Fruit fly (Drosophila melanogaster) whole organism, embryonic: ENCODE results near the gene CG12321.

ENCODE experiments used
- Adf1 ChIP-seq: fragments of 200-800 bp; sonication (Bioruptor generic); IDR thresholded peaks from 2 replicates; pipeline ENCODE4 v1.3.6; 2022; ENCODE audit warnings: missing biosample characterization, missing genetic modification characterization
- CG10654 ChIP-seq: fragments of 200-800 bp; sonication (Bioruptor generic); optimal IDR thresholded peaks from 2 replicates; lab custom pipeline; 2016; ENCODE audit warnings: missing biosample characterization, missing genetic modification characterization
- CG11093 ChIP-seq: fragments of 200-800 bp; sonication (Bioruptor generic); IDR thresholded peaks from 3 replicates; pipeline ENCODE4 v1.3.6; 2022; ENCODE audit warnings: missing biosample characterization, missing genetic modification characterization
- CG11696 ChIP-seq: fragments of 200-800 bp; sonication (Bioruptor generic); IDR thresholded peaks from 2 replicates; pipeline ENCODE4 v1.3.6; 2022; ENCODE audit warnings: missing biosample characterization, missing genetic modification characterization
- CG11723 ChIP-seq: fragments of 200-800 bp; sonication (Bioruptor generic); optimal IDR thresholded peaks from 2 replicates; lab custom pipeline; 2017; ENCODE audit warnings: missing biosample characterization, mild to moderate bottlenecking, missing genetic modification characterization
- CG12236 ChIP-seq: fragments of 200-800 bp; sonication (Bioruptor generic); optimal IDR thresholded peaks from 2 replicates; lab custom pipeline; 2016; ENCODE audit warnings: missing biosample characterization, missing genetic modification characterization
- CG12391 ChIP-seq: fragments of 200-800 bp; sonication (Bioruptor generic); optimal IDR thresholded peaks from 3 replicates; lab custom pipeline; 2018; ENCODE audit warnings: missing biosample characterization, mild to moderate bottlenecking, missing genetic modification characterization, moderate library complexity
- CG14667 ChIP-seq: fragments of 200-800 bp; sonication (Bioruptor generic); IDR thresholded peaks from 2 replicates; pipeline ENCODE4 v1.3.6; 2022; ENCODE audit warnings: missing biosample characterization, missing genetic modification characterization
- CG1603 ChIP-seq: fragments of 200-800 bp; sonication (Bioruptor generic); optimal IDR thresholded peaks from 2 replicates; lab custom pipeline; 2019; ENCODE audit warnings: missing biosample characterization, mild to moderate bottlenecking, missing genetic modification characterization, moderate library complexity
- CG16813 ChIP-seq: fragments of 200-800 bp; sonication (Bioruptor generic); IDR thresholded peaks from 3 replicates; pipeline ENCODE4 v1.3.6; 2022; ENCODE audit warnings: missing biosample characterization, missing genetic modification characterization; ENCODE audit not compliant: partially characterized antibody
- CG17802 ChIP-seq: fragments of 200-800 bp; sonication (Bioruptor generic); optimal IDR thresholded peaks from 2 replicates; lab custom pipeline; 2018; ENCODE audit warnings: missing biosample characterization, mild to moderate bottlenecking, missing genetic modification characterization, moderate library complexity
- CG17829 ChIP-seq: fragments of 200-800 bp; optimal IDR thresholded peaks from 2 replicates; lab custom pipeline; 2019; ENCODE audit warnings: missing biosample characterization, mild to moderate bottlenecking, missing genetic modification characterization, moderate library complexity
- CG2678 ChIP-seq: fragments of 200-800 bp; sonication (Bioruptor generic); optimal IDR thresholded peaks from 3 replicates; lab custom pipeline; 2019; ENCODE audit warnings: missing biosample characterization, mild to moderate bottlenecking, missing genetic modification characterization, moderate library complexity
- CG30431 ChIP-seq: fragments of 200-800 bp; sonication (Bioruptor generic); optimal IDR thresholded peaks from 2 replicates; lab custom pipeline; 2017; ENCODE audit warnings: missing biosample characterization, missing genetic modification characterization
- CG34422 ChIP-seq: fragments of 200-800 bp; sonication (Bioruptor generic); IDR thresholded peaks from 3 replicates; pipeline ENCODE4 v1.3.6; 2022; ENCODE audit warnings: missing biosample characterization, missing genetic modification characterization
- CG4328 ChIP-seq: fragments of 200-800 bp; sonication (Bioruptor generic); optimal IDR thresholded peaks from 3 replicates; lab custom pipeline; 2017; ENCODE audit warnings: missing biosample characterization, missing genetic modification reagents, missing genetic modification characterization
- CG5953 ChIP-seq: fragments of 200-800 bp; sonication (Bioruptor generic); IDR thresholded peaks from 2 replicates; pipeline ENCODE4 v1.3.6; 2022; ENCODE audit warnings: missing biosample characterization, missing genetic modification characterization
- CG7556 ChIP-seq: fragments of 200-800 bp; sonication (Bioruptor generic); optimal IDR thresholded peaks from 2 replicates; lab custom pipeline; 2017; ENCODE audit warnings: missing biosample characterization, mild to moderate bottlenecking, missing genetic modification characterization
- CoRest ChIP-seq: fragments of 200-800 bp; sonication (Bioruptor generic); optimal IDR thresholded peaks from 3 replicates; lab custom pipeline; 2018; ENCODE audit warnings: missing biosample characterization, mild to moderate bottlenecking, missing genetic modification characterization, moderate library complexity
- D19A ChIP-seq: fragments of 200-800 bp; optimal IDR thresholded peaks from 3 replicates; lab custom pipeline; 2019; ENCODE audit warnings: missing biosample characterization, mild to moderate bottlenecking, missing genetic modification characterization, moderate library complexity
- Dek ChIP-seq: fragments of 200-800 bp; sonication (Bioruptor generic); optimal IDR thresholded peaks from 3 replicates; lab custom pipeline; 2019; ENCODE audit warnings: missing biosample characterization, mild to moderate bottlenecking, missing genetic modification characterization, moderate library complexity
- Ets97D ChIP-seq: fragments of 200-800 bp; sonication (Bioruptor generic); optimal IDR thresholded peaks from 3 replicates; lab custom pipeline; 2016; ENCODE audit warnings: missing biosample characterization, missing genetic modification characterization
- Fer3 ChIP-seq: fragments of 200-800 bp; sonication (Bioruptor generic); optimal IDR thresholded peaks from 2 replicates; lab custom pipeline; 2018; ENCODE audit warnings: missing biosample characterization, mild to moderate bottlenecking, missing genetic modification characterization, moderate library complexity
- H15 ChIP-seq: fragments of 200-800 bp; sonication (Bioruptor generic); IDR thresholded peaks from 3 replicates; pipeline ENCODE4 v1.3.6; 2022; ENCODE audit warnings: missing biosample characterization, missing genetic modification characterization
- HLH3B ChIP-seq: fragments of 200-800 bp; sonication (Bioruptor generic); IDR thresholded peaks from 2 replicates; pipeline ENCODE4 v1.3.6; 2022; ENCODE audit warnings: missing biosample characterization, missing genetic modification characterization
- Hsf ChIP-seq: fragments of 200-800 bp; sonication (Bioruptor generic); optimal IDR thresholded peaks from 3 replicates; lab custom pipeline; 2016; ENCODE audit warnings: missing biosample characterization, missing genetic modification characterization
- Med ChIP-seq: fragments of 200-800 bp; sonication (Bioruptor generic); peaks from one replicate; lab custom pipeline; 2016; ENCODE audit warnings: missing biosample characterization, missing genetic modification characterization, mild to moderate bottlenecking, inconsistent platforms, moderate library complexity
- NK7.1 ChIP-seq: fragments of 200-800 bp; sonication (Bioruptor generic); optimal IDR thresholded peaks from 3 replicates; lab custom pipeline; 2016; ENCODE audit warnings: missing biosample characterization, missing genetic modification characterization
- Oli ChIP-seq: fragments of 200-800 bp; sonication (Bioruptor generic); optimal IDR thresholded peaks from 2 replicates; lab custom pipeline; 2018; ENCODE audit warnings: missing biosample characterization, mild to moderate bottlenecking, missing genetic modification characterization, moderate library complexity
- Ravus ChIP-seq: fragments of 200-800 bp; sonication (Bioruptor generic); IDR thresholded peaks from 2 replicates; pipeline ENCODE4 v1.3.6; 2022; ENCODE audit warnings: missing biosample characterization, missing genetic modification characterization
- Xbp1 ChIP-seq: fragments of 200-800 bp; sonication (Bioruptor generic); optimal IDR thresholded peaks from 3 replicates; lab custom pipeline; 2016; ENCODE audit warnings: missing biosample characterization, mild to moderate bottlenecking, missing genetic modification characterization
- az2 ChIP-seq: fragments of 200-800 bp; sonication (Bioruptor generic); optimal IDR thresholded peaks from 3 replicates; lab custom pipeline; 2016; ENCODE audit warnings: missing biosample characterization, missing genetic modification characterization
- bsh ChIP-seq, 2 experiments: fragments of 200-800 bp; sonication (Bioruptor generic); optimal IDR thresholded peaks; 2 replicates each; lab custom pipeline; 2017 to 2018; ENCODE audit warnings: mild to moderate bottlenecking in 2 of 2, missing biosample characterization in 2 of 2, missing genetic modification characterization in 2 of 2, moderate library complexity in 1 of 2
- cg ChIP-seq: fragments of 200-800 bp; sonication (Bioruptor generic); optimal IDR thresholded peaks from 3 replicates; lab custom pipeline; 2019; ENCODE audit warnings: missing biosample characterization, mild to moderate bottlenecking, missing genetic modification characterization, moderate library complexity
- dmrt11E ChIP-seq: fragments of 200-800 bp; sonication (Bioruptor generic); optimal IDR thresholded peaks from 3 replicates; lab custom pipeline; 2018; ENCODE audit warnings: missing biosample characterization, mild to moderate bottlenecking, missing genetic modification characterization, moderate library complexity
- dmrt99B ChIP-seq: fragments of 200-800 bp; sonication (Bioruptor generic); optimal IDR thresholded peaks from 2 replicates; lab custom pipeline; 2018; ENCODE audit warnings: missing biosample characterization, mild to moderate bottlenecking, missing genetic modification characterization, moderate library complexity
- en ChIP-seq: fragments of 200-800 bp; sonication (Bioruptor generic); optimal IDR thresholded peaks from 2 replicates; lab custom pipeline; 2016; ENCODE audit warnings: missing biosample characterization, missing genetic modification characterization
- eyg ChIP-seq: fragments of 200-800 bp; sonication (Bioruptor generic); optimal IDR thresholded peaks from 3 replicates; lab custom pipeline; 2016; ENCODE audit warnings: missing biosample characterization, missing genetic modification characterization
- fu2 ChIP-seq: fragments of 200-800 bp; sonication (Bioruptor generic); optimal IDR thresholded peaks from 2 replicates; lab custom pipeline; 2016; ENCODE audit warnings: missing biosample characterization, missing genetic modification characterization
- gem ChIP-seq: fragments of 200-800 bp; sonication (Bioruptor generic); optimal IDR thresholded peaks from 2 replicates; lab custom pipeline; 2019; ENCODE audit warnings: missing biosample characterization, mild to moderate bottlenecking, missing genetic modification characterization, moderate library complexity
- grau ChIP-seq: fragments of 200-800 bp; optimal IDR thresholded peaks from 3 replicates; lab custom pipeline; 2019; ENCODE audit warnings: missing biosample characterization, mild to moderate bottlenecking, missing genetic modification characterization, moderate library complexity
- gro ChIP-seq: fragments of 200-800 bp; sonication (Bioruptor generic); optimal IDR thresholded peaks from 2 replicates; lab custom pipeline; 2016; ENCODE audit warnings: missing biosample characterization, missing genetic modification characterization
- her ChIP-seq: fragments of 200-800 bp; sonication (Bioruptor generic); optimal IDR thresholded peaks from 2 replicates; lab custom pipeline; 2016; ENCODE audit warnings: missing biosample characterization, missing genetic modification characterization
- jigr1 ChIP-seq: fragments of 200-800 bp; sonication (Bioruptor generic); IDR thresholded peaks from 3 replicates; pipeline ENCODE4 v1.3.6; 2022; ENCODE audit warnings: missing biosample characterization, missing genetic modification characterization
- lab ChIP-seq: fragments of 200-800 bp; sonication (Bioruptor generic); optimal IDR thresholded peaks from 3 replicates; lab custom pipeline; 2017; ENCODE audit warnings: missing biosample characterization, missing genetic modification characterization, mild to moderate bottlenecking, moderate library complexity, missing genetic modification reagents
- pan ChIP-seq, 4 experiments: fragments of >200 bp in 3 of 4; fragments of 200-800 bp in 1 of 4; sonication (Bioruptor generic) in 1 of 4; optimal IDR thresholded peaks in 3 of 4; IDR thresholded peaks in 1 of 4; 2 replicates each; pipeline versions ENCODE4 v1.3.6 to Lab custom; 2017 to 2022; ENCODE audit warnings: missing biosample characterization in 2 of 4, missing genetic modification characterization in 2 of 4, mixed read lengths in 1 of 4
- pum ChIP-seq: fragments of 200-800 bp; sonication (Bioruptor generic); optimal IDR thresholded peaks from 2 replicates; lab custom pipeline; 2016; ENCODE audit warnings: missing biosample characterization, missing genetic modification characterization
- z ChIP-seq: fragments of 200-800 bp; sonication (Bioruptor generic); IDR thresholded peaks from 3 replicates; pipeline ENCODE4 v1.3.6; 2022; ENCODE audit warnings: missing biosample characterization, missing genetic modification characterization

Gene CG12321

dm6 chr3R:18169982-18170531, 18.4 kb downstream of the CG12321 start (continued):
- TF ChIP-seq her (no peak), HLH3B (GFP tag; lab: Robert Waterston, UW) (no peak), gro (GFP tag; lab: Kevin White, UChicago) (peak; percentile 26), Ravus (no peak), lab (GFP tag; lab: Kevin White, UChicago) (peak; percentile 73)

- TF ChIP-seq CG17802 (tag; lab: Kevin White, UChicago) (peak; percentile 67), CG1603 (tag; lab: Kevin White, UChicago) (peak; percentile 38), pum (GFP tag; lab: Kevin White, UChicago) (no peak), fu2 (no peak), CG12236 (GFP tag; lab: Kevin White, UChicago) (no peak), jigr1 (GFP tag; lab: Robert Waterston, UW) (no peak), CG2678 (tag; lab: Kevin White, UChicago) (peak; percentile 13), D19A (tag; lab: Kevin White, UChicago) (peak; percentile 14), H15 (GFP tag; lab: Robert Waterston, UW) (no peak), eyg (no peak), gem (tag; lab: Kevin White, UChicago) (peak; percentile 9), cg (GFP tag; lab: Kevin White, UChicago) (peak; percentile 34), CG30431 (GFP tag; lab: Kevin White, UChicago) (no peak), CG11723 (no peak), dmrt99B (tag; lab: Kevin White, UChicago) (peak; percentile 26), CG12391 (tag; lab: Kevin White, UChicago) (peak; percentile 4), CoRest (peak; percentile 6), Xbp1 (GFP tag; lab: Kevin White, UChicago) (peak; percentile 3), CG11093 (no peak), CG17829 (tag; lab: Kevin White, UChicago) (peak; percentile 20), en (GFP tag; lab: Kevin White, UChicago) (no peak), CG34422 (0 out of 3 replicates have a peak, but pooled peaks have one; percentile 36), az2 (GFP tag; lab: Kevin White, UChicago) (peak; percentile 9), CG16813 (no peak), CG11696 (peak; percentile 90), bsh (GFP tag; optimal IDR thresholded peaks at IDR 0.05; lab: Kevin White, UChicago) (peak in 1 of 2 experiments; percentile 12), Fer3 (tag; lab: Kevin White, UChicago) (peak; percentile 21), Adf1 (GFP tag; lab: Robert Waterston, UW) (no peak), CG14667 (GFP tag; lab: Robert Waterston, UW) (no peak), CG4328 (GFP tag; lab: Kevin White, UChicago) (no peak), grau (tag; lab: Kevin White, UChicago) (peak; percentile 71), pan (optimal IDR thresholded peaks at IDR 0.05; lab: Kevin White, UChicago) (no peak), pan (GFP tag; optimal IDR thresholded peaks at IDR 0.05 in 1 of 2, IDR thresholded peaks at IDR 0.05 in 1 of 2) (peak in 1 of 2 experiments; percentile 7), dmrt11E (tag; lab: Kevin White, UChicago) (no peak), Hsf (GFP tag; lab: Kevin White, UChicago) (peak; percentile 10), Ets97D (no peak), NK7.1 (GFP tag; lab: Kevin White, UChicago) (no peak), Oli (tag; lab: Kevin White, UChicago) (no peak), z (GFP tag; lab: Robert Waterston, UW) (no peak), Dek (tag; lab: Kevin White, UChicago) (no peak), CG7556 (GFP tag; lab: Kevin White, UChicago) (no peak), CG5953 (GFP tag; lab: Robert Waterston, UW) (0 out of 2 replicates have a peak, but pooled peaks have one; percentile 5), CG10654 (GFP tag; lab: Kevin White, UChicago) (no peak), Med (peak; percentile 75)
These were observed 19.6 kb downstream of the CG12321 start for dm6 chr3R:18168929-18169350.
